Worm (Caenorhabditis elegans) whole organism, L4 larva: ENCODE data around the gene str-20.

Source experiments
- F26F4.8 ChIP-seq: fragments of 200-800 bp; sonication (Bioruptor generic); conservative IDR thresholded peaks from 2 replicates; pipeline ENCODE4 v1.3.6; 2022; ENCODE audit warnings: missing genetic modification characterization, missing compliant biosample characterization
- T26A8.4 ChIP-seq: fragments of 200-800 bp; sonication (Bioruptor generic); IDR thresholded peaks from 2 replicates; pipeline ENCODE4 v1.3.6; 2022; ENCODE audit warnings: missing genetic modification characterization, missing compliant biosample characterization
- Y105C5A.15 ChIP-seq: fragments of 200-800 bp; sonication (Bioruptor generic); IDR thresholded peaks from 2 replicates; pipeline ENCODE4 v1.3.6; 2022; ENCODE audit warnings: missing genetic modification characterization, missing compliant biosample characterization
- ZK546.5 ChIP-seq, 2 experiments: sonication (generic microtip); optimal IDR thresholded peaks; 2 replicates each; lab custom pipeline; 2017; ENCODE audit warnings: missing biosample characterization in 2 of 2, missing genetic modification characterization in 2 of 2
- aha-1 ChIP-seq: fragments of 150-350 bp; peaks from one replicate; lab custom pipeline; 2014; ENCODE audit warnings: missing biosample characterization, missing genetic modification characterization
- ama-1 ChIP-seq: fragments of 150-350 bp; optimal IDR thresholded peaks from 2 replicates; lab custom pipeline; 2014; ENCODE audit warnings: inconsistent platforms, mixed read lengths
- ceh-82 ChIP-seq: sonication (generic microtip); optimal IDR thresholded peaks from 2 replicates; lab custom pipeline; 2017; ENCODE audit warnings: missing biosample characterization, missing genetic modification characterization
- cey-2 ChIP-seq: sonication (generic microtip); optimal IDR thresholded peaks from 3 replicates; lab custom pipeline; 2017; ENCODE audit warnings: missing genetic modification characterization, mild to moderate bottlenecking, missing compliant biosample characterization, antibody characterized with exemption, borderline replicate concordance; ENCODE audit not compliant: insufficient read depth
- ctbp-1 ChIP-seq: fragments of 200-800 bp; sonication (Bioruptor generic); IDR thresholded peaks from 2 replicates; pipeline ENCODE4 v1.3.6; 2022; ENCODE audit warnings: missing genetic modification reagents, missing genetic modification characterization, missing compliant biosample characterization
- daf-12 ChIP-seq: fragments of 150-350 bp; optimal IDR thresholded peaks from 2 replicates; lab custom pipeline; 2014; ENCODE audit warnings: missing biosample characterization, missing genetic modification reagents, missing genetic modification characterization
- daf-16 ChIP-seq, 3 experiments: sonication (generic microtip); optimal IDR thresholded peaks; 2 replicates each; lab custom pipeline; 2016 to 2017; ENCODE audit warnings: missing genetic modification characterization in 3 of 3, missing genetic modification reagents in 3 of 3, mild to moderate bottlenecking in 2 of 3, missing compliant biosample characterization in 2 of 3, missing biosample characterization in 1 of 3, moderate library complexity in 1 of 3
- daf-8 ChIP-seq: fragments of 200-800 bp; sonication (Bioruptor generic); IDR thresholded peaks from 2 replicates; pipeline ENCODE4 v1.3.6; 2022; ENCODE audit warnings: missing genetic modification characterization, missing compliant biosample characterization
- dmd-6 ChIP-seq: fragments of 200-800 bp; sonication (Bioruptor generic); IDR thresholded peaks from 2 replicates; pipeline ENCODE4 v1.3.6; 2022; ENCODE audit warnings: missing genetic modification reagents, missing genetic modification characterization, missing compliant biosample characterization
- duxl-1 ChIP-seq: sonication (generic microtip); optimal IDR thresholded peaks from 2 replicates; lab custom pipeline; 2016; ENCODE audit warnings: mild to moderate bottlenecking, missing genetic modification characterization, moderate library complexity, missing compliant biosample characterization; ENCODE audit not compliant: poor library complexity
- dve-1 ChIP-seq: sonication (generic microtip); optimal IDR thresholded peaks from 2 replicates; lab custom pipeline; 2017; ENCODE audit warnings: antibody characterized with exemption, mild to moderate bottlenecking, missing genetic modification characterization, missing compliant biosample characterization; ENCODE audit not compliant: insufficient read depth
- gei-8 ChIP-seq: fragments of 200-800 bp; sonication (Bioruptor generic); optimal IDR thresholded peaks from 2 replicates; lab custom pipeline; 2018; ENCODE audit warnings: mild to moderate bottlenecking, missing genetic modification characterization, missing compliant biosample characterization
- hif-1 ChIP-seq, 2 experiments: sonication (generic microtip); optimal IDR thresholded peaks; 2 replicates each; lab custom pipeline; 2016 to 2017; ENCODE audit warnings: missing compliant biosample characterization in 2 of 2, missing genetic modification characterization in 2 of 2, missing genetic modification reagents in 2 of 2, missing genotype in 2 of 2, mild to moderate bottlenecking in 1 of 2
- hlh-11 ChIP-seq: fragments of 200-800 bp; sonication (Bioruptor generic); optimal IDR thresholded peaks from 2 replicates; lab custom pipeline; 2018; ENCODE audit warnings: mild to moderate bottlenecking, missing genetic modification characterization, missing compliant biosample characterization
- hlh-30 ChIP-seq: sonication (generic microtip); optimal IDR thresholded peaks from 2 replicates; lab custom pipeline; 2017; ENCODE audit warnings: antibody characterized with exemption, mild to moderate bottlenecking, missing genetic modification characterization, missing compliant biosample characterization; ENCODE audit not compliant: insufficient read depth
- lim-7 ChIP-seq: fragments of 200-800 bp; sonication (Bioruptor generic); IDR thresholded peaks from 2 replicates; pipeline ENCODE4 v1.3.6; 2022; ENCODE audit warnings: missing genetic modification characterization, missing compliant biosample characterization
- lin-1 ChIP-seq: fragments of 200-800 bp; sonication (Bioruptor generic); IDR thresholded peaks from 2 replicates; pipeline ENCODE4 v1.3.6; 2022; ENCODE audit warnings: missing genetic modification reagents, missing genetic modification characterization, missing compliant biosample characterization
- lin-13 ChIP-seq: fragments of 150-350 bp; optimal IDR thresholded peaks from 2 replicates; lab custom pipeline; 2014; ENCODE audit warnings: missing biosample characterization, missing genetic modification reagents, missing genetic modification characterization
- lin-15B ChIP-seq: fragments of 150-350 bp; sonication (generic microtip); optimal IDR thresholded peaks from 3 replicates; lab custom pipeline; 2014; ENCODE audit warnings: missing biosample characterization, missing genetic modification characterization
- lin-38 ChIP-seq: fragments of 200-800 bp; sonication (Bioruptor generic); IDR thresholded peaks from 2 replicates; pipeline ENCODE4 v1.3.6; 2022; ENCODE audit warnings: missing genetic modification reagents, missing genetic modification characterization, missing compliant biosample characterization
- lir-3 ChIP-seq: sonication (generic microtip); optimal IDR thresholded peaks from 2 replicates; lab custom pipeline; 2016; ENCODE audit warnings: mild to moderate bottlenecking, missing genetic modification characterization, missing compliant biosample characterization
- lsy-2 ChIP-seq, 2 experiments: fragments of 150-350 bp in 1 of 2; sonication (generic microtip) in 1 of 2; optimal IDR thresholded peaks; 2 replicates each; lab custom pipeline; 2014 to 2017; ENCODE audit warnings: missing biosample characterization in 2 of 2, missing genetic modification characterization in 2 of 2
- madf-9 ChIP-seq: fragments of 200-800 bp; sonication (Bioruptor generic); conservative IDR thresholded peaks from 2 replicates; pipeline ENCODE4 v1.3.6; 2022; ENCODE audit warnings: missing genetic modification reagents, missing genetic modification characterization, missing compliant biosample characterization
- mdl-1 ChIP-seq, 2 experiments: fragments of 150-350 bp in 1 of 2; sonication (generic microtip) in 1 of 2; optimal IDR thresholded peaks; 2 replicates each; lab custom pipeline; 2014 to 2017; ENCODE audit warnings: missing biosample characterization in 2 of 2, missing genetic modification characterization in 2 of 2
- mdt-29 ChIP-seq: fragments of 200-800 bp; sonication (Bioruptor generic); IDR thresholded peaks from 2 replicates; pipeline ENCODE4 v1.3.6; 2022; ENCODE audit warnings: missing genetic modification reagents, missing genetic modification characterization, missing compliant biosample characterization
- mep-1 ChIP-seq: fragments of 150-350 bp; sonication (generic microtip); optimal IDR thresholded peaks from 3 replicates; lab custom pipeline; 2014; ENCODE audit warnings: missing biosample characterization, missing genetic modification characterization
- mes-2 ChIP-seq: sonication (generic microtip); optimal IDR thresholded peaks from 2 replicates; lab custom pipeline; 2016; ENCODE audit warnings: missing genotype, mild to moderate bottlenecking, missing genetic modification characterization, missing compliant biosample characterization; ENCODE audit not compliant: poor library complexity, severe bottlenecking
- mxl-3 ChIP-seq: fragments of 200-800 bp; sonication (Bioruptor generic); optimal IDR thresholded peaks from 2 replicates; lab custom pipeline; 2018; ENCODE audit warnings: mild to moderate bottlenecking, missing genetic modification characterization, missing compliant biosample characterization
- nhr-10 ChIP-seq: fragments of 150-350 bp; optimal IDR thresholded peaks from 2 replicates; lab custom pipeline; 2014; ENCODE audit warnings: missing biosample characterization, missing genetic modification characterization
- nhr-102 ChIP-seq: sonication (generic microtip); optimal IDR thresholded peaks from 2 replicates; lab custom pipeline; 2016; ENCODE audit warnings: mild to moderate bottlenecking, missing genetic modification characterization, moderate library complexity, missing compliant biosample characterization
- nhr-28 ChIP-seq: fragments of 150-350 bp; optimal IDR thresholded peaks from 2 replicates; lab custom pipeline; 2014; ENCODE audit warnings: missing biosample characterization, missing genetic modification characterization
- nhr-42 ChIP-seq: fragments of 200-800 bp; sonication (Bioruptor generic); IDR thresholded peaks from 2 replicates; pipeline ENCODE4 v1.3.6; 2022; ENCODE audit warnings: missing genetic modification characterization, missing compliant biosample characterization
- nhr-48 ChIP-seq: sonication (generic microtip); optimal IDR thresholded peaks from 2 replicates; lab custom pipeline; 2016; ENCODE audit warnings: mild to moderate bottlenecking, missing genetic modification characterization, missing compliant biosample characterization
- nhr-77 ChIP-seq: fragments of 150-350 bp; optimal IDR thresholded peaks from 2 replicates; lab custom pipeline; 2014; ENCODE audit warnings: missing biosample characterization, missing genetic modification characterization
- pha-4 ChIP-seq, 2 experiments: fragments of 150-350 bp in 1 of 2; fragments of 200-800 bp in 1 of 2; sonication (Bioruptor generic) in 1 of 2; IDR thresholded peaks in 1 of 2; optimal IDR thresholded peaks in 1 of 2; 2 replicates each; pipeline versions ENCODE4 v1.3.6 to Lab custom; 2014 to 2022; ENCODE audit warnings: missing genetic modification characterization in 2 of 2, missing genetic modification reagents in 2 of 2, missing biosample characterization in 1 of 2, missing compliant biosample characterization in 1 of 2
- php-3 ChIP-seq: fragments of 200-800 bp; sonication (Bioruptor generic); IDR thresholded peaks from 2 replicates; pipeline ENCODE4 v1.3.6; 2022; ENCODE audit warnings: missing genetic modification reagents, missing genetic modification characterization, missing compliant biosample characterization
- rbr-2 ChIP-seq: sonication (generic microtip); optimal IDR thresholded peaks from 2 replicates; lab custom pipeline; 2016; ENCODE audit warnings: missing genotype, missing genetic modification characterization, missing compliant biosample characterization
- spr-1 ChIP-seq: sonication (generic microtip); optimal IDR thresholded peaks from 2 replicates; lab custom pipeline; 2016; ENCODE audit warnings: mild to moderate bottlenecking, missing genetic modification characterization, missing compliant biosample characterization
- unc-62 ChIP-seq, 3 experiments: fragments of 150-350 bp in 1 of 3; sonication (generic microtip); optimal IDR thresholded peaks in 2 of 3; peaks in 1 of 3; 1 replicate in 1 of 3; 2 replicates in 2 of 3; lab custom pipeline; 2014 to 2017; ENCODE audit warnings: missing biosample characterization in 3 of 3, missing genetic modification characterization in 3 of 3, missing genetic modification reagents in 3 of 3, missing genotype in 1 of 3
- zfp-2 ChIP-seq: sonication (generic microtip); optimal IDR thresholded peaks from 2 replicates; lab custom pipeline; 2016; ENCODE audit warnings: mild to moderate bottlenecking, missing genetic modification characterization, missing compliant biosample characterization

Gene str-20

ce11 chrV:728822-729493 is 27.3 kb upstream of the str-20 start (continued):
- TF ChIP-seq dve-1 (tag; lab: Kevin White, UChicago) = peak; percentile 96
- TF ChIP-seq, all 104 proteins: peak for 31

DNA sequence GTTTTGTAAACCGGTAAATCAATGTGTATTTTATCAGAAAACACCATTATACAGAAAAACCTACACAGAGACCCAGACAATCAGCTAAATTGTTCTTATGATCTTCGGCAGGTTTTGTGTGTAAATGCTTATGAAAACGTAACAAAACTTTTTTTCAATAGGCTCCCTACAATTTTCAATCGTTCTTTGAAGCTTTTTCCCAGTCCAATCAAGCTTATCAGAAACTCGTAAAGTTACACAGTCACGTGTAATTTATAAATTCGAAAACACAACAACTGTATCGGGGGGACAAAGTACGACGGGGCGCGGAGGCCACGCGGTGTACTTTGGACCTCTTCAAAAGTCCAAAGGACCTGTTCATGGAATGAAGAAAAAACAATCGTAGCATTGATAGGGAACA is 26.1 kb upstream of the str-20 start:
- TF ChIP-seq duxl-1 (tag; lab: Kevin White, UChicago) (peak; percentile 80), pha-4 (GFP tag; IDR thresholded peaks at IDR 0.05; lab: Robert Waterston, UW) (0 out of 2 replicates have a peak, but pooled peaks have one; percentile 11), pha-4 (tag; optimal IDR thresholded peaks at IDR 0.05; lab: Kevin White, UChicago) (no peak), cey-2 (tag; lab: Kevin White, UChicago) (peak; percentile 38), lir-3 (no peak), F26F4.8 (no peak), hlh-30 (peak; percentile 89), mes-2 (tag; lab: Kevin White, UChicago) (peak; percentile 39), unc-62 (GFP tag; optimal IDR thresholded peaks at IDR 0.05 in 1 of 2; lab: Kevin White, UChicago) (peak in 1 of 2 experiments; percentile 60), unc-62 (tag; optimal IDR thresholded peaks at IDR 0.05; lab: Kevin White, UChicago) (no peak), hif-1 (tag; optimal IDR thresholded peaks at IDR 0.05; lab: Kevin White, UChicago) (peak in 1 of 2 experiments; percentile 47), T26A8.4 (GFP tag; lab: Robert Waterston, UW) (peak; percentile 78), lin-1 (GFP tag; lab: Robert Waterston, UW) (0 out of 2 replicates have a peak, but pooled peaks have one; percentile 31), daf-12 (tag; lab: Kevin White, UChicago) (no peak), lim-7 (GFP tag; lab: Robert Waterston, UW) (0 out of 2 replicates have a peak, but pooled peaks have one; percentile 29), ctbp-1 (0 out of 2 replicates have a peak, but pooled peaks have one; percentile 25), madf-9 (GFP tag; lab: Robert Waterston, UW) (no peak), daf-16 (GFP tag; optimal IDR thresholded peaks at IDR 0.05; lab: Kevin White, UChicago) (peak in 1 of 2 experiments; percentile 52), daf-16 (tag; optimal IDR thresholded peaks at IDR 0.05; lab: Kevin White, UChicago) (peak; percentile 94), spr-1 (tag; lab: Kevin White, UChicago) (peak; percentile 25), nhr-10 (tag; lab: Kevin White, UChicago) (peak; percentile 61), php-3 (GFP tag; lab: Robert Waterston, UW) (peak; percentile 93), lin-15B (tag; lab: Kevin White, UChicago) (no peak), mdt-29 (GFP tag; lab: Robert Waterston, UW) (peak; percentile 86), rbr-2 (peak; percentile 13), hlh-11 (tag; lab: Kevin White, UChicago) (peak; percentile 92), nhr-28 (tag; lab: Kevin White, UChicago) (peak; percentile 19), lin-13 (peak; percentile 4), dmd-6 (GFP tag; lab: Robert Waterston, UW) (peak; percentile 66), nhr-102 (tag; lab: Kevin White, UChicago) (peak; percentile 73), ceh-82 (tag; lab: Kevin White, UChicago) (no peak), nhr-77 (tag; lab: Kevin White, UChicago) (peak; percentile 60), gei-8 (GFP tag; lab: Kevin White, UChicago) (peak; percentile 2), ama-1 (lab: Kevin White, UChicago) (peak; percentile 64), nhr-42 (0 out of 2 replicates have a peak, but pooled peaks have one; percentile 4), aha-1 (tag; lab: Kevin White, UChicago) (peak; percentile 47), mdl-1 (tag; optimal IDR thresholded peaks at IDR 0.05; lab: Kevin White, UChicago) (peak in 1 of 2 experiments; percentile 74), dve-1 (tag; lab: Kevin White, UChicago) (peak; percentile 89), daf-8 (GFP tag; lab: Robert Waterston, UW) (no peak), nhr-48 (peak; percentile 79), mep-1 (peak; percentile 78), zfp-2 (no peak), lin-38 (peak; percentile 34; the same call in 1 of the 2 replicates), lsy-2 (tag; optimal IDR thresholded peaks at IDR 0.05; lab: Kevin White, UChicago) (peak in 1 of 2 experiments; percentile 26), Y105C5A.15 (GFP tag; lab: Robert Waterston, UW) (0 out of 2 replicates have a peak, but pooled peaks have one; percentile 49), ZK546.5 (tag; optimal IDR thresholded peaks at IDR 0.05; lab: Kevin White, UChicago) (no peak), mxl-3 (GFP tag; lab: Kevin White, UChicago) (peak; percentile 72)
